Fruit fly (Drosophila melanogaster) whole organism, prepupa: Measurements from ENCODE around the gene CG4362.

Experiments
- Blimp-1 ChIP-seq: fragments of 200-800 bp; sonication (Bioruptor generic); optimal IDR thresholded peaks from 3 replicates; lab custom pipeline; 2017; ENCODE audit warnings: missing biosample characterization, missing genetic modification characterization, mild to moderate bottlenecking, moderate library complexity, missing genetic modification reagents
- CG10631 ChIP-seq: fragments of 200-800 bp; sonication (Bioruptor generic); optimal IDR thresholded peaks from 2 replicates; lab custom pipeline; 2016; ENCODE audit warnings: missing biosample characterization, missing genetic modification characterization
- CG10669 ChIP-seq: fragments of 200-800 bp; sonication (Bioruptor generic); optimal IDR thresholded peaks from 3 replicates; lab custom pipeline; 2018; ENCODE audit warnings: missing biosample characterization, mild to moderate bottlenecking, missing genetic modification characterization, moderate library complexity
- CG11294 ChIP-seq: fragments of 200-800 bp; sonication (Bioruptor generic); IDR thresholded peaks from 2 replicates; pipeline ENCODE4 v1.3.6; 2022; ENCODE audit warnings: missing biosample characterization, missing genetic modification characterization
- CG11762 ChIP-seq: fragments of 200-800 bp; sonication (Bioruptor generic); optimal IDR thresholded peaks from 3 replicates; lab custom pipeline; 2016; ENCODE audit warnings: missing biosample characterization, missing genetic modification characterization; ENCODE audit not compliant: insufficient read depth
- CG11902 ChIP-seq: fragments of 200-800 bp; sonication (Bioruptor generic); optimal IDR thresholded peaks from 3 replicates; lab custom pipeline; 2016; ENCODE audit warnings: missing biosample characterization, missing genetic modification characterization
- CG15336 ChIP-seq: fragments of 200-800 bp; sonication (Bioruptor generic); IDR thresholded peaks from 2 replicates; pipeline ENCODE4 v1.3.6; 2022; ENCODE audit warnings: missing biosample characterization, missing genetic modification characterization
- CG1621 ChIP-seq: fragments of 200-800 bp; sonication (Bioruptor generic); optimal IDR thresholded peaks from 3 replicates; lab custom pipeline; 2018; ENCODE audit warnings: missing biosample characterization, mild to moderate bottlenecking, missing genetic modification characterization
- CG16779 ChIP-seq: fragments of 200-800 bp; sonication (Bioruptor generic); optimal IDR thresholded peaks from 3 replicates; lab custom pipeline; 2017; ENCODE audit warnings: missing biosample characterization, mild to moderate bottlenecking, missing genetic modification characterization
- CG3032 ChIP-seq: fragments of 200-800 bp; optimal IDR thresholded peaks from 2 replicates; lab custom pipeline; 2019; ENCODE audit warnings: missing biosample characterization, mild to moderate bottlenecking, missing genetic modification characterization, moderate library complexity
- CG31627 ChIP-seq: fragments of 200-800 bp; sonication (Bioruptor generic); optimal IDR thresholded peaks from 3 replicates; lab custom pipeline; 2016; ENCODE audit warnings: missing biosample characterization, missing genetic modification characterization
- CG32006 ChIP-seq: fragments of 200-800 bp; sonication (Bioruptor generic); optimal IDR thresholded peaks from 3 replicates; lab custom pipeline; 2017; ENCODE audit warnings: missing biosample characterization, mild to moderate bottlenecking, missing genetic modification characterization
- CG6163 ChIP-seq: fragments of 200-800 bp; sonication (Bioruptor generic); IDR thresholded peaks from 3 replicates; pipeline ENCODE4 v1.3.6; 2022; ENCODE audit warnings: missing biosample characterization, missing genetic modification characterization
- CG6276 ChIP-seq: fragments of 200-800 bp; sonication (Bioruptor generic); optimal IDR thresholded peaks from 2 replicates; lab custom pipeline; 2017; ENCODE audit warnings: missing biosample characterization, mild to moderate bottlenecking, missing genetic modification characterization
- CG6792 ChIP-seq: fragments of 200-800 bp; sonication (Bioruptor generic); optimal IDR thresholded peaks from 3 replicates; lab custom pipeline; 2016; ENCODE audit warnings: missing biosample characterization, missing genetic modification characterization
- CG6854 ChIP-seq: fragments of 200-800 bp; sonication (Bioruptor generic); optimal IDR thresholded peaks from 2 replicates; lab custom pipeline; 2017; ENCODE audit warnings: missing biosample characterization, mild to moderate bottlenecking, missing genetic modification characterization
- CG7368 ChIP-seq: fragments of 200-800 bp; sonication (Bioruptor generic); optimal IDR thresholded peaks from 3 replicates; lab custom pipeline; 2016; ENCODE audit warnings: missing biosample characterization, missing genetic modification characterization
- CG8119 ChIP-seq: fragments of 200-800 bp; sonication (Bioruptor generic); IDR thresholded peaks from 3 replicates; pipeline ENCODE4 v1.3.6; 2022; ENCODE audit warnings: missing biosample characterization, missing genetic modification characterization
- CG8319 ChIP-seq: fragments of 200-800 bp; sonication (Bioruptor generic); optimal IDR thresholded peaks from 3 replicates; lab custom pipeline; 2016; ENCODE audit warnings: missing biosample characterization, missing genetic modification characterization
- CG8632 ChIP-seq: fragments of 200-800 bp; sonication (Bioruptor generic); optimal IDR thresholded peaks from 3 replicates; lab custom pipeline; 2016; ENCODE audit warnings: missing biosample characterization, missing genetic modification characterization
- Eip75B ChIP-seq: fragments of 200-800 bp; sonication (Bioruptor generic); optimal IDR thresholded peaks from 3 replicates; lab custom pipeline; 2016; ENCODE audit warnings: missing biosample characterization, missing genetic modification characterization
- Eip78C ChIP-seq: fragments of 200-800 bp; sonication (Bioruptor generic); peaks from one replicate; lab custom pipeline; 2016; ENCODE audit warnings: missing biosample characterization, missing genetic modification characterization
- Eip93F ChIP-seq: fragments of 200-800 bp; sonication (Bioruptor generic); optimal IDR thresholded peaks from 2 replicates; lab custom pipeline; 2016; ENCODE audit warnings: missing biosample characterization, mild to moderate bottlenecking, missing genetic modification characterization
- Ets96B ChIP-seq: fragments of 200-800 bp; optimal IDR thresholded peaks from 2 replicates; lab custom pipeline; 2019; ENCODE audit warnings: missing biosample characterization, mild to moderate bottlenecking, missing genetic modification characterization, moderate library complexity
- Hr39 ChIP-seq: fragments of 200-800 bp; sonication (Bioruptor generic); optimal IDR thresholded peaks from 2 replicates; lab custom pipeline; 2016; ENCODE audit warnings: missing biosample characterization, missing genetic modification characterization
- Hr4 ChIP-seq: fragments of 200-800 bp; sonication (Bioruptor generic); optimal IDR thresholded peaks from 3 replicates; lab custom pipeline; 2016; ENCODE audit warnings: missing biosample characterization, missing genetic modification characterization
- Met ChIP-seq: fragments of 200-800 bp; sonication (Bioruptor generic); optimal IDR thresholded peaks from 3 replicates; lab custom pipeline; 2016; ENCODE audit warnings: missing biosample characterization, missing genetic modification characterization
- OdsH ChIP-seq: fragments of 200-800 bp; sonication (Bioruptor generic); optimal IDR thresholded peaks from 3 replicates; lab custom pipeline; 2016; ENCODE audit warnings: missing biosample characterization, missing genetic modification characterization
- Sox15 ChIP-seq: fragments of 200-800 bp; sonication (Bioruptor generic); optimal IDR thresholded peaks from 3 replicates; lab custom pipeline; 2016; ENCODE audit warnings: missing biosample characterization, missing genetic modification characterization
- achi ChIP-seq: fragments of 200-800 bp; sonication (Bioruptor generic); optimal IDR thresholded peaks from 3 replicates; lab custom pipeline; 2016; ENCODE audit warnings: missing biosample characterization, missing genetic modification characterization
- cyc ChIP-seq: fragments of 200-800 bp; sonication (Bioruptor generic); optimal IDR thresholded peaks from 3 replicates; lab custom pipeline; 2016; ENCODE audit warnings: missing biosample characterization, missing genetic modification characterization
- dac ChIP-seq: fragments of 200-800 bp; sonication (Bioruptor generic); optimal IDR thresholded peaks from 2 replicates; lab custom pipeline; 2017; ENCODE audit warnings: missing biosample characterization, mild to moderate bottlenecking, missing genetic modification characterization
- dsx ChIP-seq: fragments of 200-800 bp; optimal IDR thresholded peaks from 3 replicates; lab custom pipeline; 2019; ENCODE audit warnings: missing biosample characterization, mild to moderate bottlenecking, missing genetic modification characterization, moderate library complexity; ENCODE audit not compliant: poor library complexity, severe bottlenecking
- eg ChIP-seq: fragments of 200-800 bp; sonication (Bioruptor generic); IDR thresholded peaks from 3 replicates; pipeline ENCODE4 v1.3.6; 2022; ENCODE audit warnings: missing biosample characterization, missing genetic modification characterization
- esn ChIP-seq: fragments of 200-800 bp; sonication (Bioruptor generic); optimal IDR thresholded peaks from 2 replicates; lab custom pipeline; 2016; ENCODE audit warnings: missing biosample characterization, mild to moderate bottlenecking, missing genetic modification characterization, moderate library complexity
- fd59A ChIP-seq: fragments of 200-800 bp; sonication (Bioruptor generic); optimal IDR thresholded peaks from 2 replicates; lab custom pipeline; 2017; ENCODE audit warnings: missing biosample characterization, mild to moderate bottlenecking, missing genetic modification characterization, missing genetic modification reagents
- fd85E ChIP-seq: fragments of 200-800 bp; sonication (Bioruptor generic); optimal IDR thresholded peaks from 3 replicates; lab custom pipeline; 2016; ENCODE audit warnings: missing biosample characterization, missing genetic modification characterization
- lz ChIP-seq: fragments of 200-800 bp; sonication (Bioruptor generic); optimal IDR thresholded peaks from 3 replicates; lab custom pipeline; 2016; ENCODE audit warnings: missing biosample characterization, missing genetic modification characterization
- net ChIP-seq: fragments of 200-800 bp; sonication (Bioruptor generic); optimal IDR thresholded peaks from 3 replicates; lab custom pipeline; 2016; ENCODE audit warnings: missing biosample characterization, missing genetic modification characterization
- pdm3 ChIP-seq: fragments of 200-800 bp; sonication (Bioruptor generic); optimal IDR thresholded peaks from 3 replicates; lab custom pipeline; 2016; ENCODE audit warnings: missing biosample characterization, missing genetic modification characterization
- salr ChIP-seq, 2 experiments: fragments of 200-800 bp; sonication (Bioruptor generic); optimal IDR thresholded peaks; 3 replicates each; lab custom pipeline; 2016 to 2018; ENCODE audit warnings: missing biosample characterization in 2 of 2, missing genetic modification characterization in 2 of 2, mild to moderate bottlenecking in 1 of 2
- spab ChIP-seq: fragments of 200-800 bp; sonication (Bioruptor generic); optimal IDR thresholded peaks from 2 replicates; lab custom pipeline; 2017; ENCODE audit warnings: missing biosample characterization, mild to moderate bottlenecking, missing genetic modification characterization, missing genetic modification reagents
- ss ChIP-seq, 2 experiments: fragments of 200-800 bp; sonication (Bioruptor generic); optimal IDR thresholded peaks; 2 replicates in 1 of 2; 3 replicates in 1 of 2; lab custom pipeline; 2017 to 2018; ENCODE audit warnings: mild to moderate bottlenecking in 2 of 2, missing biosample characterization in 2 of 2, missing genetic modification characterization in 2 of 2, moderate library complexity in 1 of 2
- svp ChIP-seq: fragments of 200-800 bp; sonication (Bioruptor generic); peaks from one replicate; lab custom pipeline; 2016; ENCODE audit warnings: missing biosample characterization, missing genetic modification characterization
- topi ChIP-seq: fragments of 200-800 bp; sonication (Bioruptor generic); optimal IDR thresholded peaks from 3 replicates; lab custom pipeline; 2016; ENCODE audit warnings: missing biosample characterization, missing genetic modification characterization
- vri ChIP-seq: fragments of 200-800 bp; sonication (Bioruptor generic); optimal IDR thresholded peaks from 3 replicates; lab custom pipeline; 2016; ENCODE audit warnings: missing biosample characterization, mild to moderate bottlenecking, missing genetic modification characterization

CG4362 gene

dm6 chr3R:20283531-20284139 is 23.7 kb downstream of the CG4362 start (continued):
- TF ChIP-seq ss (GFP tag; optimal IDR thresholded peaks at IDR 0.05; lab: Kevin White, UChicago) (peak; percentile 19 to 32), CG8119 (no peak), CG8632 (GFP tag; lab: Kevin White, UChicago) (no peak), OdsH (GFP tag; lab: Kevin White, UChicago) (peak; percentile 20), CG6163 (peak; percentile 35; the same call in 2 of the 3 replicates), CG31627 (GFP tag; lab: Kevin White, UChicago) (no peak), salr (GFP tag; optimal IDR thresholded peaks at IDR 0.05; lab: Kevin White, UChicago) (peak in 1 of 2 experiments; percentile 80), lz (peak; percentile 39), cyc (GFP tag; lab: Kevin White, UChicago) (no peak), Blimp-1 (GFP tag; lab: Kevin White, UChicago) (no peak)
- TF ChIP-seq, all 60 proteins: peak for 21

- peak; percentile 32 for TF ChIP-seq CG11762 (GFP tag; lab: Kevin White, UChicago)
- peak; percentile 53 for TF ChIP-seq CG10631
- peak; percentile 36 for TF ChIP-seq dsx
- TF ChIP-seq OdsH (GFP tag; lab: Kevin White, UChicago), result peak; percentile 68
- peak; percentile 15 for TF ChIP-seq dac (GFP tag; lab: Kevin White, UChicago)
- no peak for TF ChIP-seq vri (GFP tag; lab: Kevin White, UChicago)
- TF ChIP-seq CG11294, result no peak; the same call in 1 of the 2 replicates
- peak; percentile 54 for TF ChIP-seq CG3032 (tag; lab: Kevin White, UChicago)
- peak; percentile 42 for TF ChIP-seq spab (GFP tag; lab: Kevin White, UChicago)
- TF ChIP-seq Sox15 (GFP tag; lab: Kevin White, UChicago), result peak; percentile 45
- TF ChIP-seq Ets96B (tag; lab: Kevin White, UChicago), result peak; percentile 63
- TF ChIP-seq CG8319, result peak; percentile 8
- no peak for TF ChIP-seq CG11902 (GFP tag; lab: Kevin White, UChicago)
- TF ChIP-seq CG10669 (GFP tag; lab: Kevin White, UChicago), result peak; percentile 27
- peak in 1 of 2 experiments; percentile 41 for TF ChIP-seq ss (GFP tag; optimal IDR thresholded peaks at IDR 0.05; lab: Kevin White, UChicago)
- peak; percentile 72 for TF ChIP-seq Hr4
- no peak for TF ChIP-seq CG6163
- TF ChIP-seq CG1621, result no peak
- TF ChIP-seq CG8119, result no peak
- peak; percentile 5 to 88 for TF ChIP-seq salr (GFP tag; optimal IDR thresholded peaks at IDR 0.05; lab: Kevin White, UChicago)
- TF ChIP-seq CG6792 (GFP tag; lab: Kevin White, UChicago), result peak; percentile 12
- TF ChIP-seq lz, result peak; percentile 63
- TF ChIP-seq topi, result peak; percentile 73
- peak; percentile 94 for TF ChIP-seq Eip78C (GFP tag; lab: Kevin White, UChicago)
- peak; percentile 43 for TF ChIP-seq CG6276 (GFP tag; lab: Kevin White, UChicago)
- peak; percentile 45 for TF ChIP-seq achi
- peak; percentile 72 for TF ChIP-seq pdm3 (GFP tag; lab: Kevin White, UChicago)
- TF ChIP-seq CG7368 (GFP tag; lab: Kevin White, UChicago), result no peak
- no peak for TF ChIP-seq Blimp-1 (GFP tag; lab: Kevin White, UChicago)
- peak; percentile 69 for TF ChIP-seq Eip75B (GFP tag; lab: Kevin White, UChicago)
- peak; percentile 62 for TF ChIP-seq Hr39 (GFP tag; lab: Kevin White, UChicago)
- peak; percentile 66 for TF ChIP-seq Met (GFP tag; lab: Kevin White, UChicago)
- TF ChIP-seq fd85E (GFP tag; lab: Kevin White, UChicago), result no peak
- TF ChIP-seq CG6854 (GFP tag; lab: Kevin White, UChicago), result no peak
- TF ChIP-seq svp (GFP tag; lab: Kevin White, UChicago), result peak; percentile 80
- TF ChIP-seq CG8632 (GFP tag; lab: Kevin White, UChicago), result peak; percentile 43
- TF ChIP-seq fd59A (GFP tag; lab: Kevin White, UChicago), result peak; percentile 60
- peak; percentile 58; the same call in 2 of the 3 replicates for TF ChIP-seq eg (GFP tag; lab: Robert Waterston, UW)
- TF ChIP-seq CG16779 (tag; lab: Kevin White, UChicago), result no peak
- peak; percentile 29 for TF ChIP-seq net (GFP tag; lab: Kevin White, UChicago)
- TF ChIP-seq Eip93F, result no peak
- peak; percentile 84 for TF ChIP-seq CG32006 (GFP tag; lab: Kevin White, UChicago)
- peak; percentile 79 for TF ChIP-seq esn (GFP tag; lab: Kevin White, UChicago)
- no peak; the same call in 1 of the 2 replicates for TF ChIP-seq CG15336 (GFP tag; lab: Robert Waterston, UW)
Measured at dm6 chr3R:20282769-20283530, 24.4 kb downstream of the CG4362 start.
